Worm (Caenorhabditis elegans): ENCODE results near the gene C55A6.3.

Gene C55A6.3

DNA sequence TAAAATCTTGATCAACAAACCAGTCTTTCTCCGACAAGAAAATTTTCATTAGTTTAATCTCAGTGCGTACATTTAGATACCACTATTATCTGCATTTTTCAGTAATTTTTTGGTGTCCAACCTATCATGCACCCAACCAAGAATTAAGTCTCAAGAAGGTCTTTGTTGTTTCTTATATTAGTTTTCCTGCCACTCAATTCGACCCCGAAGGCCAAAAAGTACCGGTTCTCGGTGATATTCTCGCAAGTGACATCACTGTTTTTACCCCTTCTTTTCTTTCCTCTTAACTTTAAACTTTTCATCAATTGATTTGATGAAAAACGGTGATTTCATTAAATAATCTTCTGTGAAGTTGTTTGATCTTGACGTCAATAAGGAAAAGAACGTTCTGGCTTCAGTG lies 30.2 kb upstream of the C55A6.3 start, which contains the start of gene F38B7.2:
Gene F38B7.2, plus strand, starts transcription at position 400 of the 400 bp plus-strand sequence.
- TF ChIP-seq aly-1 (tag; optimal IDR thresholded peaks at IDR 0.05) (no peak), tra-4 (tag; optimal IDR thresholded peaks at IDR 0.05) (no peak), ama-1 (optimal IDR thresholded peaks at IDR 0.05) (no peak), ceh-36 (tag; optimal IDR thresholded peaks at IDR 0.05) (no peak), sea-1 (GFP tag; conservative IDR thresholded peaks at IDR 0.05) (no peak), hmg-4 (GFP tag; optimal IDR thresholded peaks at IDR 0.05) (no peak), hnd-1 (tag; optimal IDR thresholded peaks at IDR 0.05) (no peak), ets-7 (tag; optimal IDR thresholded peaks at IDR 0.05) (no peak), tbx-37 (GFP tag; conservative IDR thresholded peaks at IDR 0.05) (no peak), F13C5.2 (tag; optimal IDR thresholded peaks at IDR 0.05) (no peak), flt-1 (GFP tag; IDR thresholded peaks at IDR 0.05) (no peak), tbx-11 (GFP tag; IDR thresholded peaks at IDR 0.05) (no peak), ceh-13 (GFP tag; optimal IDR thresholded peaks at IDR 0.05) (no peak), pes-1 (GFP tag; IDR thresholded peaks at IDR 0.05) (no peak), B0310.2 (tag; optimal IDR thresholded peaks at IDR 0.05) (no peak), scrt-1 (GFP tag; IDR thresholded peaks at IDR 0.05) (no peak), hmbx-1 (tag; optimal IDR thresholded peaks at IDR 0.05) (no peak)

DNA sequence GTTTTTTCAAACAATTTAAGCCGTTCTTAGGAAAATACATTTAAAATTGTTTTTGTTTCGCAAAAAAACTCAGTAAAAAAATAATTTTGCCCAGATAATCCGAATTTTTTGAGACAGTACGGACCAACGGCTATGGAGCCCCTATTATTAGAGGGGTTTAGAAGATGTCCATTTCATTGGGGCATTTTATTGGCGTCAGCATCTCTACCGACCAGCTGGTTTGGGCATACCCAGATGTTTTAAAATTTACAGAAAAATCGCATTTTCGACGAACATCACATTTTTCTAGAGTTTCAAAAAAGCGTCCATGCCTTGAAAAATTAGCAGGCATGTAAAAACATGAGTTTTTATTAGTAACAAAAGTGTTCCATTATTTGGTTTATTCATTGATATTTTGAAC lies 28.0 kb upstream of the C55A6.3 start:
- TF ChIP-seq pes-1 (GFP tag; IDR thresholded peaks at IDR 0.05) (no peak), scrt-1 (GFP tag; IDR thresholded peaks at IDR 0.05) (no peak), flt-1 (GFP tag; IDR thresholded peaks at IDR 0.05) (no peak), ceh-13 (GFP tag; optimal IDR thresholded peaks at IDR 0.05) (no peak), aly-1 (tag; optimal IDR thresholded peaks at IDR 0.05) (no peak), F13C5.2 (tag; optimal IDR thresholded peaks at IDR 0.05) (no peak), ets-7 (tag; optimal IDR thresholded peaks at IDR 0.05) (no peak), hmbx-1 (tag; optimal IDR thresholded peaks at IDR 0.05) (no peak), sea-1 (GFP tag; conservative IDR thresholded peaks at IDR 0.05) (no peak), ama-1 (optimal IDR thresholded peaks at IDR 0.05) (no peak), hnd-1 (tag; optimal IDR thresholded peaks at IDR 0.05) (no peak), tbx-37 (GFP tag; conservative IDR thresholded peaks at IDR 0.05) (no peak), hmg-4 (GFP tag; optimal IDR thresholded peaks at IDR 0.05) (no peak), tbx-11 (GFP tag; IDR thresholded peaks at IDR 0.05) (no peak)

DNA sequence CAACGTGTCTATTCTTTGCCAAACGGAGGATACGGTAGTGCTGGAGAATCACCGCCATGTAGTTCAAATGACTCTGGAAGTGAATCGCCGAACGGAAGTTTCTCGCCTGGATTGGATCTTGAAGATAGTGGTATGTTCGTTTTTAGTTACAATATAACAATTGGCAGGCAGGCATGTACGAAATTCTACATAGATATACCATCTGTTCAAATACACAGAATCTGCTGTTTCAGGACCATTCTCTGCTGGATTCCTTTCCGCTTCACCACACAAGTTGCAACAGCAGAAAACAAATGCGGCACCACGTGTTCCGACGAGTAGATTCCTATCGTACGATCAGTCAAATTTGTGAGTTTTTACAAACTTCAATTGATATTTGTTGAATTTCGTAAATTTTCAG lies 26.2 kb upstream of the C55A6.3 start:
- TF ChIP-seq ama-1 (optimal IDR thresholded peaks at IDR 0.05) (no peak), tbx-11 (GFP tag; IDR thresholded peaks at IDR 0.05) (no peak), ets-7 (tag; optimal IDR thresholded peaks at IDR 0.05) (no peak)

DNA sequence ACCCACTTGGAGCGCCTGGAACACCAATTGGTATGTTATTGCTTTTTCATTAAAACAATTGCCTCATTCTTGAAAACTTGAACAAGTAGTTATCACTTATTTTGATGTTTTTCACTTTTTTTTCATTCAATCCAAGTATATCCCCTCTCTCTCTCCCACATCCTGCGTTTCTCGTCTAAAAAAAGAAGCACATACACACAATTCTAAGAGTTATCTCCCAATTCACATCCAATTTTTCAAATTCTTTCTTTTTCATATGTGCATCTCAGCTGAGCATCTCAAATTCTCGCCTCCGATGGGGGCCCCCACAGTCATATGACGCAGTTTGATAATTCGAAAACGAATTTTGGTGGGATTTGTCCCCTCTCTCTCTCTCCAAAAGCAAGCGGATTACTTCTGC lies 23.3 kb upstream of the C55A6.3 start:
- TF ChIP-seq B0310.2 (tag; optimal IDR thresholded peaks at IDR 0.05) = no peak

DNA sequence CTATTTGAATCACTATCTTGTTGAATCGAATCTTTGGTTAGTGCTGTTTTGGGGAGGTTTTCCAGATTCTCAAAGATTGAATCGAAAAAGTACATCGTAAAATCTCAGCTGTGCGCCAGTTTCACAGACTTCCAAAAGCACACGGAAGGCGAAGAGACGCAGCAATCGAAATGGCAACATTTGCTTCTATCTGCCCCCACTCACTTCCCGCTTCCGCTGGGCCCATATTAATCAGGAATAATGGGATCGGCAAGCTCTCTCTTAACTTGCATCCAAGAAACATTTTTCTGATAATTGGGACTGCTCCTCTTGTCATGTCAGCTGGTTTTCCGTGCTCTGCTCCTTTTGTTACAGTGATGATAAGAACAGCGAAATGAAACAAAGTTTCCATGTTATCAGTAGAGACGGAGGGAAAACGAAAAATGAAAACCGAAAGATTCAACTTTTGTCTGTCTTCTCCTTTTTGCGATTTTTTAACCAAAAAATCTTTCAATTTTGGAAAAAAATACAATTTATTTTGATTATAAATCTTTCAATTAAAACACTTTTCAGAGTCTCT lies 22.3 kb upstream of the C55A6.3 start:
- no peak for TF ChIP-seq hnd-1 (tag; optimal IDR thresholded peaks at IDR 0.05)
- TF ChIP-seq sea-1 (GFP tag; conservative IDR thresholded peaks at IDR 0.05) = no peak
- no peak for TF ChIP-seq pes-1 (GFP tag; IDR thresholded peaks at IDR 0.05)
- TF ChIP-seq tbx-11 (GFP tag; IDR thresholded peaks at IDR 0.05) = no peak
- no peak for TF ChIP-seq ama-1 (optimal IDR thresholded peaks at IDR 0.05)
- no peak for TF ChIP-seq B0310.2 (tag; optimal IDR thresholded peaks at IDR 0.05)
- no peak for TF ChIP-seq hmbx-1 (tag; optimal IDR thresholded peaks at IDR 0.05)
- TF ChIP-seq ets-7 (tag; optimal IDR thresholded peaks at IDR 0.05) = no peak
- no peak for TF ChIP-seq flt-1 (GFP tag; IDR thresholded peaks at IDR 0.05)
- TF ChIP-seq tra-4 (tag; optimal IDR thresholded peaks at IDR 0.05) = no peak
- no peak for TF ChIP-seq ceh-36 (tag; optimal IDR thresholded peaks at IDR 0.05)
- no peak for TF ChIP-seq aly-1 (tag; optimal IDR thresholded peaks at IDR 0.05)
- no peak for TF ChIP-seq ceh-13 (GFP tag; optimal IDR thresholded peaks at IDR 0.05)
- TF ChIP-seq F13C5.2 (tag; optimal IDR thresholded peaks at IDR 0.05) = no peak
- TF ChIP-seq tbx-37 (GFP tag; conservative IDR thresholded peaks at IDR 0.05) = no peak
- TF ChIP-seq scrt-1 (GFP tag; IDR thresholded peaks at IDR 0.05) = no peak
- TF ChIP-seq hmg-4 (GFP tag; optimal IDR thresholded peaks at IDR 0.05) = no peak

DNA sequence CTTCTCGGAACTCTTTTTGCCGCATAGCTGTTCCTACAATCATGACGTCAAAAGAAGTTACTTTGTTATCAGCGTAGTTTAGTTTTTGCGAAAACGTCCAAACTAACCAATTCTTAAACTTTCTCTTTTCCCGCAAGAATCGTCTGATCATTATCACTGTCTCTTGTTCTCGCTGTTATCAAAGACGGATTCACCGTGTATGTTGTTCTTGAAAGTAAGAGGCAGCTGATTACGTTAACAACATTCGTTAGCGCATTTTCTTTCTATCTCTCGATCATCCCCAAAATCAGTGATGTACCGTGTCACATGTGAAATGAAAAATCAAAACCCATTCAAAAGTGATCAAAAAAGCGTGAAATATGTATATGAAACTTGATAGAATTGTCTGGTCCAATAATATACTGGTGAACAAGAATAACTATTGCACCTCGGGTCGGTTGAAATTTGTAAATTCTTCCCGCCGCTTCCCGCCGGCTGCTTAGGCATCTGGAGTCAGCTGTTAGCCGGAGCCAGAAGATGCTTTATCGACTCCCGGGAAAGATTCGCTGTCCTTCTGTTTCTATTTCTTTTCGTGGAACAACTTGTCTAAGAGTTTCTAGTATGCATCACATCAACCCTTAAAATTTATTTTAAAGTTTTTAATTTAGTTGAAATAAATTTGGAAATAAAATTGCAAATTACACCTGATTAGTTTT lies 21.3 kb upstream of the C55A6.3 start:
- no peak for TF ChIP-seq ama-1 (optimal IDR thresholded peaks at IDR 0.05)
- TF ChIP-seq tbx-11 (GFP tag; IDR thresholded peaks at IDR 0.05) = no peak
- no peak for TF ChIP-seq tbx-37 (GFP tag; conservative IDR thresholded peaks at IDR 0.05)
- TF ChIP-seq scrt-1 (GFP tag; IDR thresholded peaks at IDR 0.05) = no peak
- no peak for TF ChIP-seq hmbx-1 (tag; optimal IDR thresholded peaks at IDR 0.05)
- no peak for TF ChIP-seq aly-1 (tag; optimal IDR thresholded peaks at IDR 0.05)
- no peak for TF ChIP-seq hmg-4 (GFP tag; optimal IDR thresholded peaks at IDR 0.05)
- TF ChIP-seq sea-1 (GFP tag; conservative IDR thresholded peaks at IDR 0.05) = no peak
- TF ChIP-seq pes-1 (GFP tag; IDR thresholded peaks at IDR 0.05) = no peak

DNA sequence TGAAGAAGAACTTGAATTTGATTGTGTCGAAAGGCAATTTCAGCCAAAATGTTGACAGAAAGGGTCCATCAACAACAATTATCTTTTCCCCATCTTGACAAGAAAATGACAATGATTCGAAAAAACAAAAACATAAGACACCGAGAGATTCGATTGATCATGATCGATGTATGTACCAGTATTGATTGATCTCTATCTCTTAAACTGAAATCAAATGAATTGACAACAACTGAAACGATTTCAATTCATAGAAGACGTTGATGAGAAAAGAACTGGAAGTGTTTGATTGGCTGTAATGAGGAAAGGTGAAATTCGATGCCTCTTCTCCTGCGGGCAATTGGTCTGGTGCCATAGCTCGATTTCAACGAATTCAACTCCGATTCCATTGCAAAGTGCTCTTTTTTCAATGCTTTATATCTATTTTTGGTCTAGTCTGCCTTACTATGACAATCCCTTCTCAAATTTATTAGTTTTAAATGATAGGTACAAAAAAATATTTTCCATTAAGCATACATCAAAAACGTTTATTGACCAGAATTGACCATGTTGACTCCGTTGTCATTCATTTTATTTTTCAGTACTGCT lies 20.1 kb upstream of the C55A6.3 start:
- no peak for TF ChIP-seq ceh-36 (tag; optimal IDR thresholded peaks at IDR 0.05)
- no peak for TF ChIP-seq hmg-4 (GFP tag; optimal IDR thresholded peaks at IDR 0.05)
- TF ChIP-seq aly-1 (tag; optimal IDR thresholded peaks at IDR 0.05) = no peak
- TF ChIP-seq ceh-13 (GFP tag; optimal IDR thresholded peaks at IDR 0.05) = no peak
- no peak for TF ChIP-seq F13C5.2 (tag; optimal IDR thresholded peaks at IDR 0.05)
- no peak for TF ChIP-seq ets-7 (tag; optimal IDR thresholded peaks at IDR 0.05)
- no peak for TF ChIP-seq flt-1 (GFP tag; IDR thresholded peaks at IDR 0.05)
- TF ChIP-seq scrt-1 (GFP tag; IDR thresholded peaks at IDR 0.05) = no peak
- no peak for TF ChIP-seq hnd-1 (tag; optimal IDR thresholded peaks at IDR 0.05)
- no peak for TF ChIP-seq tbx-37 (GFP tag; conservative IDR thresholded peaks at IDR 0.05)
- TF ChIP-seq hmbx-1 (tag; optimal IDR thresholded peaks at IDR 0.05) = no peak
- TF ChIP-seq B0310.2 (tag; optimal IDR thresholded peaks at IDR 0.05) = no peak
- TF ChIP-seq tbx-11 (GFP tag; IDR thresholded peaks at IDR 0.05) = no peak
